Fruit fly (Drosophila melanogaster) whole organism, embryonic: ENCODE data around the gene CycC.
A peak's percentile ranks its signal among the peaks of the same experiment; 100 is the strongest.

ENCODE experiments used
- Blimp-1 ChIP-seq: fragments of 200-800 bp; sonication (Bioruptor generic); optimal IDR thresholded peaks from 3 replicates; lab custom pipeline; 2018; ENCODE audit warnings: missing biosample characterization, missing genetic modification characterization, mild to moderate bottlenecking, moderate library complexity, missing genetic modification reagents
- CG1024 ChIP-seq: fragments of 200-800 bp; sonication (Bioruptor generic); IDR thresholded peaks from 2 replicates; pipeline ENCODE4 v1.3.6; 2022; ENCODE audit warnings: missing biosample characterization, missing genetic modification characterization
- CG10431 ChIP-seq: fragments of 200-800 bp; sonication (Bioruptor generic); optimal IDR thresholded peaks from 3 replicates; lab custom pipeline; 2018; ENCODE audit warnings: missing biosample characterization, mild to moderate bottlenecking, missing genetic modification characterization
- CG10565 ChIP-seq: fragments of 200-800 bp; sonication (Bioruptor generic); optimal IDR thresholded peaks from 3 replicates; lab custom pipeline; 2016; ENCODE audit warnings: missing biosample characterization, mild to moderate bottlenecking, missing genetic modification characterization
- CG10654 ChIP-seq: fragments of 200-800 bp; sonication (Bioruptor generic); optimal IDR thresholded peaks from 2 replicates; lab custom pipeline; 2016; ENCODE audit warnings: missing biosample characterization, missing genetic modification characterization
- CG12219 ChIP-seq: fragments of 200-800 bp; sonication (Bioruptor generic); optimal IDR thresholded peaks from 3 replicates; lab custom pipeline; 2018; ENCODE audit warnings: missing biosample characterization, mild to moderate bottlenecking, missing genetic modification characterization
- CG12299 ChIP-seq: fragments of 200-800 bp; sonication (Bioruptor generic); optimal IDR thresholded peaks from 2 replicates; lab custom pipeline; 2018; ENCODE audit warnings: missing biosample characterization, mild to moderate bottlenecking, missing genetic modification characterization
- CG12659 ChIP-seq: fragments of 200-800 bp; sonication (Bioruptor generic); optimal IDR thresholded peaks from 3 replicates; lab custom pipeline; 2017; ENCODE audit warnings: mild to moderate bottlenecking, missing biosample characterization, missing genetic modification reagents, missing genetic modification characterization
- CG12942 ChIP-seq: fragments of 200-800 bp; sonication (Bioruptor generic); optimal IDR thresholded peaks from 3 replicates; lab custom pipeline; 2016; ENCODE audit warnings: missing biosample characterization, missing genetic modification characterization
- CG16813 ChIP-seq: fragments of 200-800 bp; sonication (Bioruptor generic); IDR thresholded peaks from 3 replicates; pipeline ENCODE4 v1.3.6; 2022; ENCODE audit warnings: missing biosample characterization, missing genetic modification characterization; ENCODE audit not compliant: partially characterized antibody
- CG17912 ChIP-seq: fragments of 200-800 bp; sonication (Bioruptor generic); optimal IDR thresholded peaks from 2 replicates; lab custom pipeline; 2018; ENCODE audit warnings: missing biosample characterization, mild to moderate bottlenecking, missing genetic modification characterization
- CG31224 ChIP-seq: fragments of 200-800 bp; sonication (Bioruptor generic); IDR thresholded peaks from 2 replicates; pipeline ENCODE4 v1.3.6; 2022; ENCODE audit warnings: missing biosample characterization, missing genetic modification characterization
- CG34376 ChIP-seq: fragments of 200-800 bp; sonication (Bioruptor generic); optimal IDR thresholded peaks from 2 replicates; lab custom pipeline; 2018; ENCODE audit warnings: missing biosample characterization, mild to moderate bottlenecking, missing genetic modification characterization
- CG4707 ChIP-seq: fragments of 200-800 bp; sonication (Bioruptor generic); optimal IDR thresholded peaks from 2 replicates; lab custom pipeline; 2018; ENCODE audit warnings: missing biosample characterization, mild to moderate bottlenecking, missing genetic modification characterization, moderate library complexity
- CG6272 ChIP-seq: fragments of 200-800 bp; sonication (Bioruptor generic); IDR thresholded peaks from 2 replicates; pipeline ENCODE4 v1.3.6; 2022; ENCODE audit warnings: missing biosample characterization, missing genetic modification characterization
- CG7745 ChIP-seq: fragments of 200-800 bp; sonication (Bioruptor generic); optimal IDR thresholded peaks from 2 replicates; lab custom pipeline; 2018; ENCODE audit warnings: missing biosample characterization, mild to moderate bottlenecking, missing genetic modification characterization, moderate library complexity
- Camta ChIP-seq: fragments of 200-800 bp; sonication (Bioruptor generic); optimal IDR thresholded peaks from 2 replicates; lab custom pipeline; 2016; ENCODE audit warnings: missing biosample characterization, missing genetic modification characterization
- Dad ChIP-seq: fragments of 200-800 bp; sonication (Bioruptor generic); optimal IDR thresholded peaks from 3 replicates; lab custom pipeline; 2016; ENCODE audit warnings: missing biosample characterization, missing genetic modification characterization
- Doc2 ChIP-seq: fragments of 200-800 bp; sonication (Bioruptor generic); IDR thresholded peaks from 2 replicates; pipeline ENCODE4 v1.3.6; 2022; ENCODE audit warnings: missing biosample characterization, missing genetic modification characterization
- Fer3 ChIP-seq: fragments of 200-800 bp; sonication (Bioruptor generic); optimal IDR thresholded peaks from 2 replicates; lab custom pipeline; 2018; ENCODE audit warnings: missing biosample characterization, mild to moderate bottlenecking, missing genetic modification characterization, moderate library complexity
- H2.0 ChIP-seq: fragments of 200-800 bp; sonication (Bioruptor generic); IDR thresholded peaks from 2 replicates; pipeline ENCODE4 v1.3.6; 2022; ENCODE audit warnings: missing biosample characterization, missing genetic modification characterization
- Hr39 ChIP-seq: fragments of >200 bp; optimal IDR thresholded peaks from 2 replicates; lab custom pipeline; 2017
- Myb ChIP-seq: fragments of 200-800 bp; sonication (Bioruptor generic); optimal IDR thresholded peaks from 2 replicates; lab custom pipeline; 2016; ENCODE audit warnings: missing biosample characterization, missing genetic modification characterization
- NFAT ChIP-seq: fragments of 200-800 bp; sonication (Bioruptor generic); IDR thresholded peaks from 2 replicates; pipeline ENCODE4 v1.3.6; 2022; ENCODE audit warnings: missing biosample characterization, missing genetic modification characterization
- Oaz ChIP-seq: fragments of 200-800 bp; sonication (Bioruptor generic); IDR thresholded peaks from 2 replicates; pipeline ENCODE4 v1.3.6; 2022; ENCODE audit warnings: missing biosample characterization, missing genetic modification characterization
- Sox100B ChIP-seq: fragments of 200-800 bp; sonication (Bioruptor generic); optimal IDR thresholded peaks from 3 replicates; lab custom pipeline; 2018; ENCODE audit warnings: missing biosample characterization, mild to moderate bottlenecking, missing genetic modification characterization
- Spps ChIP-seq: fragments of 200-800 bp; sonication (Bioruptor generic); optimal IDR thresholded peaks from 2 replicates; lab custom pipeline; 2018; ENCODE audit warnings: missing biosample characterization, mild to moderate bottlenecking, missing genetic modification characterization
- Stat92E ChIP-seq, 3 experiments: fragments of >200 bp in 2 of 3; fragments of 200-800 bp in 1 of 3; sonication (Bioruptor generic) in 1 of 3; optimal IDR thresholded peaks; 2 replicates each; lab custom pipeline; 2017 to 2019; ENCODE audit warnings: missing biosample characterization in 3 of 3, missing genetic modification characterization in 3 of 3, mild to moderate bottlenecking in 1 of 3, moderate library complexity in 1 of 3
- TFAM ChIP-seq: fragments of 200-800 bp; sonication (Bioruptor generic); optimal IDR thresholded peaks from 2 replicates; lab custom pipeline; 2017; ENCODE audit warnings: missing biosample characterization, missing genetic modification characterization, inconsistent platforms
- Trl ChIP-seq, 3 experiments: fragments of >200 bp in 2 of 3; fragments of 200-800 bp in 1 of 3; sonication (Bioruptor generic) in 1 of 3; optimal IDR thresholded peaks; 2 replicates in 1 of 3; 3 replicates in 2 of 3; lab custom pipeline; 2016 to 2017; ENCODE audit warnings: missing biosample characterization in 1 of 3, missing genetic modification characterization in 1 of 3
- cad ChIP-seq: fragments of >200 bp; optimal IDR thresholded peaks from 2 replicates; lab custom pipeline; 2017; ENCODE audit warnings: missing biosample characterization, missing genetic modification characterization
- cg ChIP-seq: fragments of 200-800 bp; sonication (Bioruptor generic); optimal IDR thresholded peaks from 3 replicates; lab custom pipeline; 2019; ENCODE audit warnings: missing biosample characterization, mild to moderate bottlenecking, missing genetic modification characterization, moderate library complexity
- ci ChIP-seq: fragments of 200-800 bp; sonication (Bioruptor generic); IDR thresholded peaks from 3 replicates; pipeline ENCODE4 v1.3.6; 2022; ENCODE audit warnings: missing biosample characterization, missing genetic modification characterization
- danr ChIP-seq: fragments of 200-800 bp; sonication (Bioruptor generic); IDR thresholded peaks from 2 replicates; pipeline ENCODE4 v1.3.6; 2022; ENCODE audit warnings: missing biosample characterization, missing genetic modification characterization
- disco-r ChIP-seq: fragments of 200-800 bp; sonication (Bioruptor generic); optimal IDR thresholded peaks from 2 replicates; lab custom pipeline; 2016; ENCODE audit warnings: missing biosample characterization, missing genetic modification characterization
- emc ChIP-seq: fragments of 200-800 bp; sonication (Bioruptor generic); optimal IDR thresholded peaks from 2 replicates; lab custom pipeline; 2016; ENCODE audit warnings: missing biosample characterization, missing genetic modification characterization
- ems ChIP-seq: fragments of 200-800 bp; sonication (Bioruptor generic); optimal IDR thresholded peaks from 3 replicates; lab custom pipeline; 2016; ENCODE audit warnings: missing biosample characterization, missing genetic modification characterization
- exex ChIP-seq: fragments of 200-800 bp; sonication (Bioruptor generic); optimal IDR thresholded peaks from 4 replicates; lab custom pipeline; 2018; ENCODE audit warnings: missing biosample characterization, mild to moderate bottlenecking, missing genetic modification characterization, moderate library complexity
- gcm ChIP-seq: fragments of 200-800 bp; sonication (Bioruptor generic); optimal IDR thresholded peaks from 2 replicates; lab custom pipeline; 2019; ENCODE audit warnings: missing biosample characterization, mild to moderate bottlenecking, missing genetic modification characterization, moderate library complexity
- gem ChIP-seq: fragments of 200-800 bp; sonication (Bioruptor generic); optimal IDR thresholded peaks from 2 replicates; lab custom pipeline; 2019; ENCODE audit warnings: missing biosample characterization, mild to moderate bottlenecking, missing genetic modification characterization, moderate library complexity
- h ChIP-seq: fragments of >200 bp; optimal IDR thresholded peaks from 2 replicates; lab custom pipeline; 2017
- hb ChIP-seq: fragments of 200-800 bp; sonication (Bioruptor generic); IDR thresholded peaks from 3 replicates; pipeline ENCODE4 v1.3.6; 2022; ENCODE audit warnings: missing biosample characterization, missing genetic modification characterization; ENCODE audit not compliant: partially characterized antibody
- inv ChIP-seq: fragments of 200-800 bp; sonication (Bioruptor generic); IDR thresholded peaks from 2 replicates; pipeline ENCODE4 v1.3.6; 2022; ENCODE audit warnings: missing biosample characterization, missing genetic modification characterization; ENCODE audit not compliant: partially characterized antibody
- jumu ChIP-seq: fragments of 200-800 bp; sonication (Bioruptor generic); optimal IDR thresholded peaks from 3 replicates; lab custom pipeline; 2016; ENCODE audit warnings: missing biosample characterization, missing genetic modification characterization
- lmd ChIP-seq: fragments of 200-800 bp; sonication (Bioruptor generic); IDR thresholded peaks from 2 replicates; pipeline ENCODE4 v1.3.6; 2022; ENCODE audit warnings: missing biosample characterization, missing genetic modification characterization
- luna ChIP-seq: fragments of 200-800 bp; sonication (Bioruptor generic); optimal IDR thresholded peaks from 2 replicates; lab custom pipeline; 2016; ENCODE audit warnings: missing biosample characterization, missing genetic modification characterization
- mld ChIP-seq: fragments of 200-800 bp; sonication (Bioruptor generic); IDR thresholded peaks from 3 replicates; pipeline ENCODE4 v1.3.6; 2022; ENCODE audit warnings: missing biosample characterization, missing genetic modification characterization; ENCODE audit not compliant: partially characterized antibody
- pan ChIP-seq, 4 experiments: fragments of >200 bp in 3 of 4; fragments of 200-800 bp in 1 of 4; sonication (Bioruptor generic) in 1 of 4; optimal IDR thresholded peaks in 3 of 4; IDR thresholded peaks in 1 of 4; 2 replicates each; pipeline versions ENCODE4 v1.3.6 to Lab custom; 2017 to 2022; ENCODE audit warnings: missing biosample characterization in 2 of 4, missing genetic modification characterization in 2 of 4, mixed read lengths in 1 of 4
- pb ChIP-seq: fragments of 200-800 bp; sonication (Bioruptor generic); optimal IDR thresholded peaks from 3 replicates; lab custom pipeline; 2016; ENCODE audit warnings: missing biosample characterization, missing genetic modification characterization
- pzg ChIP-seq: fragments of 200-800 bp; sonication (Bioruptor generic); optimal IDR thresholded peaks from 3 replicates; lab custom pipeline; 2018; ENCODE audit warnings: missing biosample characterization, mild to moderate bottlenecking, missing genetic modification characterization, moderate library complexity

CycC gene

dm6 chr3R:14853767-14854191 is 36.2 kb downstream of the CycC start (continued):
- TF ChIP-seq Doc2 (no peak), CG10431 (peak; percentile 67), inv (GFP tag; lab: Robert Waterston, UW) (no peak), CG7745 (tag; lab: Kevin White, UChicago) (no peak), CG31224 (GFP tag; lab: Robert Waterston, UW) (no peak), TFAM (no peak), cad (GFP tag; lab: Kevin White, UChicago) (no peak), danr (GFP tag; lab: Robert Waterston, UW) (no peak), h (no peak), ci (peak; percentile 89), Trl (optimal IDR thresholded peaks at IDR 0.05; lab: Kevin White, UChicago) (peak; percentile 78 to 86), Trl (GFP tag; optimal IDR thresholded peaks at IDR 0.05; lab: Kevin White, UChicago) (peak; percentile 40), Myb (GFP tag; lab: Kevin White, UChicago) (peak; percentile 20), gcm (no peak), CG16813 (GFP tag; lab: Robert Waterston, UW) (0 out of 3 replicates have a peak, but pooled peaks have one; percentile 29), mld (GFP tag; lab: Robert Waterston, UW) (no peak), CG12219 (GFP tag; lab: Kevin White, UChicago) (peak; percentile 67), CG10565 (GFP tag; lab: Kevin White, UChicago) (no peak), CG34376 (GFP tag; lab: Kevin White, UChicago) (peak; percentile 74), Spps (tag; lab: Kevin White, UChicago) (peak; percentile 10), Blimp-1 (GFP tag; lab: Kevin White, UChicago) (peak; percentile 30), NFAT (peak; percentile 56; the same call in 1 of the 2 replicates), CG1024 (GFP tag; lab: Robert Waterston, UW) (no peak), exex (tag; lab: Kevin White, UChicago) (peak; percentile 17), CG10654 (GFP tag; lab: Kevin White, UChicago) (no peak), CG4707 (peak; percentile 27), CG12942 (GFP tag; lab: Kevin White, UChicago) (no peak), Camta (GFP tag; lab: Kevin White, UChicago) (peak; percentile 32), emc (GFP tag; lab: Kevin White, UChicago) (no peak), pb (GFP tag; lab: Kevin White, UChicago) (peak; percentile 41), Dad (no peak), disco-r (GFP tag; lab: Kevin White, UChicago) (no peak), cg (peak; percentile 77), ems (GFP tag; lab: Kevin White, UChicago) (peak; percentile 5), hb (GFP tag; lab: Robert Waterston, UW) (no peak), CG12299 (tag; lab: Kevin White, UChicago) (no peak), CG17912 (no peak), pan (optimal IDR thresholded peaks at IDR 0.05; lab: Kevin White, UChicago) (no peak), pan (GFP tag; optimal IDR thresholded peaks at IDR 0.05 in 1 of 2, IDR thresholded peaks at IDR 0.05 in 1 of 2) (no peak), CG12659 (GFP tag; lab: Kevin White, UChicago) (peak; percentile 44), jumu (GFP tag; lab: Kevin White, UChicago) (no peak), Hr39 (lab: Kevin White, UChicago) (no peak), pzg (GFP tag; lab: Kevin White, UChicago) (no peak), lmd (GFP tag; lab: Robert Waterston, UW) (no peak), Oaz (GFP tag; lab: Robert Waterston, UW) (no peak), Stat92E (GFP tag; optimal IDR thresholded peaks at IDR 0.05; lab: Kevin White, UChicago) (peak in 1 of 3 experiments; percentile 63), H2.0 (no peak), gem (tag; lab: Kevin White, UChicago) (no peak), Fer3 (tag; lab: Kevin White, UChicago) (no peak), luna (GFP tag; lab: Kevin White, UChicago) (peak; percentile 24), CG6272 (GFP tag; lab: Robert Waterston, UW) (no peak), Sox100B (GFP tag; lab: Kevin White, UChicago) (no peak)
- TF ChIP-seq, all 482 proteins: peak for 184
